Worm (Caenorhabditis elegans) whole organism, L1 larva: ENCODE data around the gene pat-4.

Experiments
- ceh-82 ChIP-seq, 3 experiments: fragments of 150-350 bp in 1 of 3; sonication (generic microtip) in 2 of 3; optimal IDR thresholded peaks; 2 replicates each; lab custom pipeline; 2014 to 2017; ENCODE audit warnings: missing biosample characterization in 3 of 3, missing genetic modification characterization in 3 of 3
- mdl-1 ChIP-seq, 2 experiments: fragments of 150-350 bp; optimal IDR thresholded peaks; 2 replicates each; lab custom pipeline; 2014 to 2017; ENCODE audit warnings: missing biosample characterization in 2 of 2, missing genetic modification characterization in 2 of 2, inconsistent platforms in 1 of 2
- nhr-237 ChIP-seq: fragments of 150-350 bp; optimal IDR thresholded peaks from 2 replicates; lab custom pipeline; 2014; ENCODE audit warnings: missing biosample characterization, missing genetic modification characterization

DNA sequence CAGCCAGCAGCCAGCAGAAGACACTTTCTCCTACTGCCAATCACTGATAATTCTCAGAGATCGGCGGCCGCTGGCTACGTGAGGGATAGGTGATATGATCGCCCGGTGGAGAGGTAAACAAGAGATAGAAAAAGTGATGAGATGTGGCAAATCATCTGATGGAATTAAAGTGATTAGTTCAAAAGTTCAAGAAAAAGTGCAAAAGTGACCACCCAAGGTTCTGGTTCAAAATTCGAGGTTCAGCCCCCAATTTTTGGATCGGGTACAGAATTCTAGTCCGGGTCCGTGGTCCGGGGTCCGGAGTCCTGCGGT, 29.0 kb downstream of the pat-4 start:
- no peak for TF ChIP-seq mdl-1 (tag; optimal IDR thresholded peaks at IDR 0.05; lab: Kevin White, UChicago)
- no peak for TF ChIP-seq nhr-237 (tag; lab: Kevin White, UChicago)
- TF ChIP-seq ceh-82 (tag; optimal IDR thresholded peaks at IDR 0.05; lab: Kevin White, UChicago): no peak
